Worm (Caenorhabditis elegans) whole organism, L4 larva: ENCODE data around the gene Y17G7B.17.

Experiments
- F26F4.8 ChIP-seq: fragments of 200-800 bp; sonication (Bioruptor generic); conservative IDR thresholded peaks from 2 replicates; pipeline ENCODE4 v1.3.6; 2022; ENCODE audit warnings: missing genetic modification characterization, missing compliant biosample characterization
- F37D6.2 ChIP-seq: sonication (generic microtip); optimal IDR thresholded peaks from 2 replicates; lab custom pipeline; 2016; ENCODE audit warnings: mild to moderate bottlenecking, missing genetic modification characterization, missing compliant biosample characterization
- ceh-82 ChIP-seq: sonication (generic microtip); optimal IDR thresholded peaks from 2 replicates; lab custom pipeline; 2017; ENCODE audit warnings: missing biosample characterization, missing genetic modification characterization
- dmd-9 ChIP-seq: fragments of 200-800 bp; sonication (Bioruptor generic); IDR thresholded peaks from 2 replicates; pipeline ENCODE4 v1.3.6; 2022; ENCODE audit warnings: missing genetic modification reagents, missing genetic modification characterization, missing compliant biosample characterization
- fos-1 ChIP-seq: fragments of 150-350 bp; optimal IDR thresholded peaks from 2 replicates; lab custom pipeline; 2014; ENCODE audit warnings: missing biosample characterization, missing genetic modification characterization
- lin-39 ChIP-seq: fragments of 150-350 bp; optimal IDR thresholded peaks from 2 replicates; lab custom pipeline; 2014; ENCODE audit warnings: missing biosample characterization, missing genetic modification reagents, missing genetic modification characterization
- mep-1 ChIP-seq: fragments of 150-350 bp; sonication (generic microtip); optimal IDR thresholded peaks from 3 replicates; lab custom pipeline; 2014; ENCODE audit warnings: missing biosample characterization, missing genetic modification characterization
- nhr-42 ChIP-seq: fragments of 200-800 bp; sonication (Bioruptor generic); IDR thresholded peaks from 2 replicates; pipeline ENCODE4 v1.3.6; 2022; ENCODE audit warnings: missing genetic modification characterization, missing compliant biosample characterization
- pha-4 ChIP-seq, 2 experiments: fragments of 150-350 bp in 1 of 2; fragments of 200-800 bp in 1 of 2; sonication (Bioruptor generic) in 1 of 2; IDR thresholded peaks in 1 of 2; optimal IDR thresholded peaks in 1 of 2; 2 replicates each; pipeline versions ENCODE4 v1.3.6 to Lab custom; 2014 to 2022; ENCODE audit warnings: missing genetic modification characterization in 2 of 2, missing genetic modification reagents in 2 of 2, missing biosample characterization in 1 of 2, missing compliant biosample characterization in 1 of 2
- rbr-2 ChIP-seq: sonication (generic microtip); optimal IDR thresholded peaks from 2 replicates; lab custom pipeline; 2016; ENCODE audit warnings: missing genotype, missing genetic modification characterization, missing compliant biosample characterization
- skn-1 ChIP-seq: fragments of 150-350 bp; optimal IDR thresholded peaks from 2 replicates; lab custom pipeline; 2014; ENCODE audit warnings: missing biosample characterization, missing genetic modification characterization
- tra-1 ChIP-seq: fragments of 200-800 bp; sonication (Bioruptor generic); IDR thresholded peaks from 2 replicates; pipeline ENCODE4 v1.3.6; 2022; ENCODE audit warnings: missing genetic modification reagents, missing genetic modification characterization, missing compliant biosample characterization
- unc-39 ChIP-seq: sonication (generic microtip); optimal IDR thresholded peaks from 2 replicates; lab custom pipeline; 2017; ENCODE audit warnings: missing biosample characterization, missing genetic modification characterization
- ztf-11 ChIP-seq: fragments of 150-350 bp; optimal IDR thresholded peaks from 2 replicates; lab custom pipeline; 2014; ENCODE audit warnings: missing biosample characterization, missing genetic modification characterization

DNA sequence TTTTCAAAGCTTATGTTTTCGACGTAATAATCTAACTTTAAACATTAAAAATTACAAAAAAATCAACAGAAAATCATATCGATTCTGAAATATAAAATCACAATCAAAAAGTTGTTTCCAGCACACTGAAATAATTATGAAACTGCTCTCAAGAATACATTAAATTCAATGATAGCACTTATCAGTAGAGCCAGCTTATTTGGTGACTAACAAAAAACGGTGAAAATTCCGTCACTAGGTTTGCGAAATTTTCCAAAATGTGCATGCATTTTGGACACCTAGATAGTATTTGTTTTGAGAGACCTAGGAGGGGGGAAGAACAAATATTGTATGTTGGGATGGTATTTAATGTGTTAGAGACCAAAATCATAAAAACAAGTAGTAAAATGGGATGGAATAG is 36.7 kb downstream of the Y17G7B.17 start:
- TF ChIP-seq fos-1 (tag; lab: Kevin White, UChicago), result no peak
- no peak for TF ChIP-seq skn-1 (tag; lab: Kevin White, UChicago)
- no peak for TF ChIP-seq unc-39 (tag; lab: Kevin White, UChicago)
- TF ChIP-seq nhr-42 (GFP tag; lab: Robert Waterston, UW), result no peak
- no peak for TF ChIP-seq tra-1
- no peak for TF ChIP-seq mep-1
- TF ChIP-seq dmd-9 (GFP tag; lab: Robert Waterston, UW), result no peak
- TF ChIP-seq F37D6.2 (tag; lab: Kevin White, UChicago), result no peak
- no peak for TF ChIP-seq pha-4 (GFP tag; IDR thresholded peaks at IDR 0.05; lab: Robert Waterston, UW)
- TF ChIP-seq pha-4 (tag; optimal IDR thresholded peaks at IDR 0.05; lab: Kevin White, UChicago), result no peak
- no peak for TF ChIP-seq rbr-2 (tag; lab: Kevin White, UChicago)
- TF ChIP-seq ztf-11 (tag; lab: Kevin White, UChicago), result no peak
- TF ChIP-seq lin-39 (tag; lab: Kevin White, UChicago), result no peak
- TF ChIP-seq F26F4.8, result no peak
- TF ChIP-seq ceh-82 (tag; lab: Kevin White, UChicago), result no peak
